Worm (Caenorhabditis elegans) whole organism, L2 larva: ENCODE measurements around the gene ZK1290.15.

Experiments used
- aly-2 ChIP-seq: fragments of 150-350 bp; optimal IDR thresholded peaks from 2 replicates; lab custom pipeline; 2014; ENCODE audit warnings: missing biosample characterization, missing genetic modification characterization
- ama-1 ChIP-seq: fragments of 150-350 bp; optimal IDR thresholded peaks from 2 replicates; lab custom pipeline; 2018; ENCODE audit warnings: inconsistent platforms
- ceh-16 ChIP-seq: fragments of 150-350 bp; optimal IDR thresholded peaks from 2 replicates; lab custom pipeline; 2014; ENCODE audit warnings: missing biosample characterization, missing genetic modification characterization
- egl-27 ChIP-seq: sonication (generic microtip); optimal IDR thresholded peaks from 3 replicates; lab custom pipeline; 2017; ENCODE audit warnings: missing biosample characterization, missing genetic modification reagents, missing genetic modification characterization
- elt-3 ChIP-seq: sonication (generic microtip); optimal IDR thresholded peaks from 2 replicates; lab custom pipeline; 2017; ENCODE audit warnings: missing biosample characterization, missing genetic modification characterization
- nhr-23 ChIP-seq: fragments of 150-350 bp; optimal IDR thresholded peaks from 2 replicates; lab custom pipeline; 2014; ENCODE audit warnings: missing biosample characterization, missing genetic modification reagents, missing genetic modification characterization
- snpc-4 ChIP-seq: fragments of 150-350 bp; optimal IDR thresholded peaks from 2 replicates; lab custom pipeline; 2014; ENCODE audit warnings: missing biosample characterization, missing genetic modification characterization
- zag-1 ChIP-seq: fragments of 150-350 bp; optimal IDR thresholded peaks from 2 replicates; lab custom pipeline; 2014; ENCODE audit warnings: missing biosample characterization, missing genetic modification characterization

DNA sequence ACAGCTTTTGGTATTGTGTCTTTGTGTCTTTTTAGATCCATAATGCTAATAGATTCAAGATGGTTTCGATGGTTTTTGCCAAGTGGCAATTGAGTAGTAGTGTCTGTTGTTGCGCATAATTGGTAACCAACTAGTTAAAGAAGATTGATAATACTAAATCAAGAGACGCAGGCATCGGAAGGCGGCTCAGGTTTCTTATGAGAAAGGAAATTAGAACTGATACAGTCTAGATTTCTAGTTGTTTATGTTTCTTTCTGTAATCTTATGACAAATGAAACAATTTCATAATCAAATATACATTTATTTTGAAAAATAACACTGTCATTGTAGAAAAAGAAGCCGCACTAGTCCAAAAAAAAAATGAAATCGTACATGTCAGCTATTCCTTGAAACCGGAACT, 30.4 kb downstream of the ZK1290.15 start, which contains the start of gene ZK1290.10:
- TF ChIP-seq egl-27 (tag; lab: Kevin White, UChicago) = no peak
- no peak for TF ChIP-seq snpc-4 (tag; lab: Kevin White, UChicago)
- TF ChIP-seq ama-1 = no peak
- no peak for TF ChIP-seq ceh-16
- no peak for TF ChIP-seq elt-3 (tag; lab: Kevin White, UChicago)
- TF ChIP-seq zag-1 = no peak
- no peak for TF ChIP-seq nhr-23 (tag; lab: Kevin White, UChicago)
- no peak for TF ChIP-seq aly-2 (tag; lab: Kevin White, UChicago)
